Worm (Caenorhabditis elegans) whole organism, young adult: ENCODE measurements around the gene gcc-2.
A peak's percentile ranks its signal among the peaks of the same experiment; 100 is the strongest.

Source experiments
- B0261.1 ChIP-seq: sonication (generic microtip); optimal IDR thresholded peaks from 2 replicates; lab custom pipeline; 2016; ENCODE audit warnings: mild to moderate bottlenecking, missing genetic modification characterization, moderate library complexity, missing compliant biosample characterization
- F22D6.2 ChIP-seq: sonication (generic microtip); optimal IDR thresholded peaks from 2 replicates; lab custom pipeline; 2016; ENCODE audit warnings: mild to moderate bottlenecking, missing genetic modification characterization, missing compliant biosample characterization
- F23B12.7 ChIP-seq: sonication (generic microtip); optimal IDR thresholded peaks from 2 replicates; lab custom pipeline; 2017; ENCODE audit warnings: missing genetic modification characterization, mild to moderate bottlenecking, missing compliant biosample characterization, antibody characterized with exemption, moderate library complexity; ENCODE audit not compliant: insufficient read depth
- F37B4.10 ChIP-seq: fragments of 200-800 bp; sonication (Bioruptor generic); IDR thresholded peaks from 2 replicates; pipeline ENCODE4 v1.3.6; 2022; ENCODE audit warnings: missing genetic modification characterization, missing compliant biosample characterization
- F39B2.1 ChIP-seq: fragments of 200-800 bp; sonication (Bioruptor generic); IDR thresholded peaks from 2 replicates; pipeline ENCODE4 v1.3.6; 2022; ENCODE audit warnings: missing genetic modification reagents, missing genetic modification characterization, missing compliant biosample characterization
- F52B5.7 ChIP-seq: sonication (generic microtip); optimal IDR thresholded peaks from 2 replicates; lab custom pipeline; 2016; ENCODE audit warnings: mild to moderate bottlenecking, missing genetic modification characterization, missing compliant biosample characterization
- F55B11.4 ChIP-seq: sonication (generic microtip); optimal IDR thresholded peaks from 2 replicates; lab custom pipeline; 2016; ENCODE audit warnings: missing compliant biosample characterization, missing genetic modification characterization, borderline replicate concordance; ENCODE audit not compliant: insufficient read depth
- F57C9.4 ChIP-seq: sonication (generic microtip); optimal IDR thresholded peaks from 2 replicates; lab custom pipeline; 2017; ENCODE audit warnings: mild to moderate bottlenecking, missing genetic modification characterization, missing compliant biosample characterization
- K11D2.4 ChIP-seq: fragments of 200-800 bp; sonication (Bioruptor generic); IDR thresholded peaks from 2 replicates; pipeline ENCODE4 v1.3.6; 2022; ENCODE audit warnings: missing genetic modification reagents, missing genetic modification characterization, missing compliant biosample characterization
- T26A5.8 ChIP-seq: sonication (generic microtip); optimal IDR thresholded peaks from 2 replicates; lab custom pipeline; 2016; ENCODE audit warnings: missing genetic modification characterization, missing compliant biosample characterization
- Y53G8AR.9 ChIP-seq: fragments of 200-800 bp; sonication (Bioruptor generic); conservative IDR thresholded peaks from 2 replicates; pipeline ENCODE4 v1.3.6; 2022; ENCODE audit warnings: missing genetic modification reagents, missing genetic modification characterization, missing compliant biosample characterization
- Y56A3A.18 ChIP-seq: fragments of 200-800 bp; sonication (Bioruptor generic); IDR thresholded peaks from 2 replicates; pipeline ENCODE4 v1.3.6; 2022; ENCODE audit warnings: missing genetic modification reagents, missing genetic modification characterization, missing compliant biosample characterization
- Y79H2A.3 ChIP-seq: fragments of 200-800 bp; sonication (Bioruptor generic); conservative IDR thresholded peaks from 2 replicates; pipeline ENCODE4 v1.3.6; 2022; ENCODE audit warnings: missing genetic modification reagents, missing genetic modification characterization, missing compliant biosample characterization
- Y95B8A.8 ChIP-seq: fragments of 200-800 bp; sonication (Bioruptor generic); IDR thresholded peaks from 2 replicates; pipeline ENCODE4 v1.3.6; 2022; ENCODE audit warnings: missing genetic modification reagents, missing genetic modification characterization, missing compliant biosample characterization
- attf-3 ChIP-seq: fragments of 200-800 bp; sonication (Bioruptor generic); conservative IDR thresholded peaks from 2 replicates; pipeline ENCODE4 v1.3.6; 2022; ENCODE audit warnings: missing genetic modification reagents, missing genetic modification characterization, missing compliant biosample characterization
- cebp-1 ChIP-seq, 2 experiments: fragments of 200-800 bp in 1 of 2; sonication (Bioruptor generic) in 1 of 2; sonication (generic microtip) in 1 of 2; IDR thresholded peaks in 1 of 2; optimal IDR thresholded peaks in 1 of 2; 2 replicates each; pipeline versions ENCODE4 v1.3.6 to Lab custom; 2017 to 2022; ENCODE audit warnings: missing compliant biosample characterization in 2 of 2, missing genetic modification characterization in 2 of 2, mild to moderate bottlenecking in 1 of 2, missing genetic modification reagents in 1 of 2, moderate library complexity in 1 of 2
- cebp-2 ChIP-seq: fragments of 200-800 bp; sonication (Bioruptor generic); IDR thresholded peaks from 2 replicates; pipeline ENCODE4 v1.3.6; 2022; ENCODE audit warnings: missing genetic modification characterization, missing compliant biosample characterization
- ceh-79 ChIP-seq: sonication (generic microtip); optimal IDR thresholded peaks from 2 replicates; lab custom pipeline; 2017; ENCODE audit warnings: mild to moderate bottlenecking, missing genetic modification characterization, missing compliant biosample characterization
- dox-1 ChIP-seq: fragments of 200-800 bp; sonication (Bioruptor generic); IDR thresholded peaks from 2 replicates; pipeline ENCODE4 v1.3.6; 2022; ENCODE audit warnings: missing genetic modification reagents, missing genetic modification characterization, missing compliant biosample characterization
- dpff-1 ChIP-seq: sonication (generic microtip); optimal IDR thresholded peaks from 2 replicates; lab custom pipeline; 2017; ENCODE audit warnings: mild to moderate bottlenecking, missing genetic modification characterization, missing compliant biosample characterization
- dpl-1 ChIP-seq: fragments of 150-350 bp; optimal IDR thresholded peaks from 2 replicates; lab custom pipeline; 2014; ENCODE audit warnings: missing biosample characterization, missing genetic modification reagents, missing genetic modification characterization
- ekl-4 ChIP-seq: fragments of 200-800 bp; sonication (Bioruptor generic); IDR thresholded peaks from 2 replicates; pipeline ENCODE4 v1.3.6; 2022; ENCODE audit warnings: missing genetic modification reagents, missing genetic modification characterization, missing compliant biosample characterization
- ets-4 ChIP-seq: fragments of 200-800 bp; sonication (Bioruptor generic); optimal IDR thresholded peaks from 2 replicates; lab custom pipeline; 2018; ENCODE audit warnings: mild to moderate bottlenecking, missing genetic modification characterization, missing compliant biosample characterization
- fkh-3 ChIP-seq: sonication (generic microtip); optimal IDR thresholded peaks from 2 replicates; lab custom pipeline; 2016; ENCODE audit warnings: mild to moderate bottlenecking, missing genetic modification characterization, missing compliant biosample characterization
- let-607 ChIP-seq, 2 experiments: fragments of 200-800 bp in 1 of 2; sonication (Bioruptor generic) in 1 of 2; sonication (generic microtip) in 1 of 2; optimal IDR thresholded peaks; 2 replicates each; lab custom pipeline; 2016 to 2018; ENCODE audit warnings: mild to moderate bottlenecking in 2 of 2, missing compliant biosample characterization in 2 of 2, missing genetic modification characterization in 2 of 2, moderate library complexity in 2 of 2, missing genotype in 1 of 2
- lin-26 ChIP-seq: fragments of 200-800 bp; sonication (Bioruptor generic); IDR thresholded peaks from 2 replicates; pipeline ENCODE4 v1.3.6; 2022; ENCODE audit warnings: missing genetic modification reagents, missing genetic modification characterization, missing compliant biosample characterization
- lin-40 ChIP-seq: sonication (generic microtip); optimal IDR thresholded peaks from 2 replicates; lab custom pipeline; 2016; ENCODE audit warnings: missing genetic modification characterization, mild to moderate bottlenecking, missing compliant biosample characterization, missing genotype, missing genetic modification reagents
- lin-54 ChIP-seq: fragments of 200-800 bp; sonication (Bioruptor generic); optimal IDR thresholded peaks from 2 replicates; lab custom pipeline; 2018; ENCODE audit warnings: mild to moderate bottlenecking, missing genetic modification characterization, missing compliant biosample characterization
- madf-6 ChIP-seq: fragments of 200-800 bp; sonication (Bioruptor generic); IDR thresholded peaks from 2 replicates; pipeline ENCODE4 v1.3.6; 2022; ENCODE audit warnings: missing genetic modification reagents, missing genetic modification characterization, missing compliant biosample characterization
- nfya-1 ChIP-seq: sonication (generic microtip); optimal IDR thresholded peaks from 2 replicates; lab custom pipeline; 2017; ENCODE audit warnings: antibody characterized with exemption, missing compliant biosample characterization, missing genetic modification characterization, borderline replicate concordance; ENCODE audit not compliant: insufficient read depth
- nhr-120 ChIP-seq: fragments of 200-800 bp; sonication (Bioruptor generic); IDR thresholded peaks from 2 replicates; pipeline ENCODE4 v1.3.6; 2022; ENCODE audit warnings: missing genetic modification characterization, missing compliant biosample characterization
- nhr-179 ChIP-seq: sonication (generic microtip); optimal IDR thresholded peaks from 2 replicates; lab custom pipeline; 2016; ENCODE audit warnings: mild to moderate bottlenecking, missing genetic modification characterization, missing compliant biosample characterization
- nhr-27 ChIP-seq: fragments of 200-800 bp; sonication (Bioruptor generic); optimal IDR thresholded peaks from 2 replicates; lab custom pipeline; 2018; ENCODE audit warnings: mild to moderate bottlenecking, missing genetic modification characterization, moderate library complexity, missing compliant biosample characterization
- pbrm-1 ChIP-seq: fragments of 200-800 bp; sonication (Bioruptor generic); IDR thresholded peaks from 2 replicates; pipeline ENCODE4 v1.3.6; 2022; ENCODE audit warnings: missing genetic modification reagents, missing genetic modification characterization, missing compliant biosample characterization
- repo-1 ChIP-seq: sonication (generic microtip); optimal IDR thresholded peaks from 2 replicates; lab custom pipeline; 2017; ENCODE audit warnings: mild to moderate bottlenecking, missing genetic modification characterization, missing compliant biosample characterization
- rpc-1 ChIP-seq, 2 experiments: fragments of 150-350 bp in 1 of 2; sonication (generic microtip) in 1 of 2; optimal IDR thresholded peaks; 2 replicates each; lab custom pipeline; 2014 to 2018; ENCODE audit warnings: missing biosample characterization in 1 of 2, missing genetic modification characterization in 1 of 2, missing genetic modification reagents in 1 of 2, missing genotype in 1 of 2
- snpc-1.1 ChIP-seq: sonication (generic microtip); optimal IDR thresholded peaks from 2 replicates; lab custom pipeline; 2017; ENCODE audit warnings: missing genetic modification characterization, mild to moderate bottlenecking, missing compliant biosample characterization, antibody characterized with exemption, moderate library complexity, missing genotype, missing genetic modification reagents; ENCODE audit not compliant: insufficient read depth
- snpc-4 ChIP-seq, 5 experiments: fragments of 150-350 bp in 1 of 5; sonication (generic microtip) in 4 of 5; optimal IDR thresholded peaks; 2 replicates each; lab custom pipeline; 2014 to 2018; ENCODE audit warnings: missing genetic modification characterization in 5 of 5, missing biosample characterization in 3 of 5, antibody characterized with exemption in 2 of 5, mild to moderate bottlenecking in 2 of 5, missing compliant biosample characterization in 2 of 5, missing genotype in 2 of 5, moderate library complexity in 2 of 5, missing genetic modification reagents in 1 of 5
- somi-1 ChIP-seq: fragments of 200-800 bp; sonication (Bioruptor generic); optimal IDR thresholded peaks from 2 replicates; lab custom pipeline; 2018; ENCODE audit warnings: mild to moderate bottlenecking, missing genetic modification characterization, missing compliant biosample characterization
- tbp1 ChIP-seq: fragments of 200-800 bp; sonication (Bioruptor generic); optimal IDR thresholded peaks from 2 replicates; lab custom pipeline; 2018; ENCODE audit warnings: mild to moderate bottlenecking, missing genetic modification characterization, missing compliant biosample characterization
- unc-62 ChIP-seq: fragments of 150-350 bp; optimal IDR thresholded peaks from 2 replicates; lab custom pipeline; 2014; ENCODE audit warnings: missing biosample characterization, missing genetic modification reagents, missing genetic modification characterization
- zfh-2 ChIP-seq: fragments of 200-800 bp; sonication (Bioruptor generic); conservative IDR thresholded peaks from 2 replicates; pipeline ENCODE4 v1.3.6; 2022; ENCODE audit warnings: missing genetic modification reagents, missing genetic modification characterization, missing compliant biosample characterization
- zim-3 ChIP-seq: sonication (generic microtip); optimal IDR thresholded peaks from 2 replicates; lab custom pipeline; 2017; ENCODE audit warnings: mild to moderate bottlenecking, missing genetic modification characterization, moderate library complexity, missing compliant biosample characterization
- ztf-28 ChIP-seq: fragments of 200-800 bp; sonication (Bioruptor generic); IDR thresholded peaks from 2 replicates; pipeline ENCODE4 v1.3.6; 2022; ENCODE audit warnings: missing genetic modification reagents, missing genetic modification characterization, missing compliant biosample characterization
- ztf-3 ChIP-seq: fragments of 200-800 bp; sonication (Bioruptor generic); optimal IDR thresholded peaks from 2 replicates; lab custom pipeline; 2018; ENCODE audit warnings: mild to moderate bottlenecking, missing genetic modification characterization, missing compliant biosample characterization

Gene gcc-2

ce11 chrIII:9804997-9805610 is 43.2 kb upstream of the gcc-2 start, which contains the start of gene riok-3:
Gene riok-3 (minus strand): TSS chrIII:9805011.
- TF ChIP-seq F57C9.4 (tag; lab: Kevin White, UChicago) (peak; percentile 41), B0261.1 (tag; lab: Kevin White, UChicago) (no peak), attf-3 (GFP tag; lab: Robert Waterston, UW) (0 out of 2 replicates have a peak, but pooled peaks have one; percentile 7), nhr-179 (tag; lab: Kevin White, UChicago) (no peak), tbp1 (GFP tag; lab: Kevin White, UChicago) (peak; percentile 15), F23B12.7 (peak; percentile 21), T26A5.8 (tag; lab: Kevin White, UChicago) (no peak), zim-3 (tag; lab: Kevin White, UChicago) (peak; percentile 67), ceh-79 (no peak), ekl-4 (GFP tag; lab: Robert Waterston, UW) (peak; percentile 50), F37B4.10 (GFP tag; lab: Robert Waterston, UW) (no peak), dox-1 (peak; percentile 33; the same call in 1 of the 2 replicates), ztf-3 (GFP tag; lab: Kevin White, UChicago) (peak; percentile 19), dpl-1 (GFP tag; lab: Kevin White, UChicago) (no peak), pbrm-1 (GFP tag; lab: Robert Waterston, UW) (peak; percentile 49; the same call in 1 of the 2 replicates), K11D2.4 (GFP tag; lab: Robert Waterston, UW) (peak; percentile 38; the same call in 1 of the 2 replicates), let-607 (tag; optimal IDR thresholded peaks at IDR 0.05; lab: Kevin White, UChicago) (peak in 1 of 2 experiments; percentile 2), snpc-1.1 (tag; lab: Kevin White, UChicago) (no peak), F55B11.4 (tag; lab: Kevin White, UChicago) (no peak), rpc-1 (optimal IDR thresholded peaks at IDR 0.05; lab: Kevin White, UChicago) (no peak), rpc-1 (tag; optimal IDR thresholded peaks at IDR 0.05; lab: Kevin White, UChicago) (no peak), dpff-1 (peak; percentile 36), Y79H2A.3 (0 out of 2 replicates have a peak, but pooled peaks have one; percentile 68), Y53G8AR.9 (GFP tag; lab: Robert Waterston, UW) (peak; percentile 75), nhr-120 (GFP tag; lab: Robert Waterston, UW) (no peak), F52B5.7 (no peak), repo-1 (peak; percentile 77), ztf-28 (no peak), madf-6 (GFP tag; lab: Robert Waterston, UW) (no peak; the same call in 1 of the 2 replicates), cebp-2 (GFP tag; lab: Robert Waterston, UW) (no peak), F39B2.1 (no peak), unc-62 (GFP tag; lab: Kevin White, UChicago) (no peak), cebp-1 (GFP tag; IDR thresholded peaks at IDR 0.05; lab: Robert Waterston, UW) (peak; percentile 74; the same call in 1 of the 2 replicates), cebp-1 (tag; optimal IDR thresholded peaks at IDR 0.05; lab: Kevin White, UChicago) (peak; percentile 94), Y56A3A.18 (GFP tag; lab: Robert Waterston, UW) (peak; percentile 10; the same call in 1 of the 2 replicates), snpc-4 (GFP tag; optimal IDR thresholded peaks at IDR 0.05; lab: Kevin White, UChicago) (no peak), snpc-4 (tag; optimal IDR thresholded peaks at IDR 0.05; lab: Kevin White, UChicago) (no peak), Y95B8A.8 (peak; percentile 40; the same call in 1 of the 2 replicates), lin-54 (GFP tag; lab: Kevin White, UChicago) (no peak), lin-26 (0 out of 2 replicates have a peak, but pooled peaks have one; percentile 25), fkh-3 (tag; lab: Kevin White, UChicago) (no peak), ets-4 (no peak), lin-40 (tag; lab: Kevin White, UChicago) (peak; percentile 11), nhr-27 (tag; lab: Kevin White, UChicago) (no peak), F22D6.2 (tag; lab: Kevin White, UChicago) (no peak), somi-1 (GFP tag; lab: Kevin White, UChicago) (peak; percentile 44), zfh-2 (GFP tag; lab: Robert Waterston, UW) (no peak), nfya-1 (no peak)
